Fruit fly (Drosophila melanogaster) whole organism, wandering third instar larva: ENCODE measurements around the gene CG42564.

Experiments used
- Abd-B ChIP-seq: fragments of >200 bp; optimal IDR thresholded peaks from 2 replicates; lab custom pipeline; 2017; ENCODE audit warnings: missing biosample characterization, missing genetic modification characterization
- CG32264 ChIP-seq: fragments of 200-800 bp; sonication (Bioruptor generic); optimal IDR thresholded peaks from 2 replicates; lab custom pipeline; 2016; ENCODE audit warnings: missing biosample characterization, missing genetic modification characterization
- CG9705 ChIP-seq: fragments of 200-800 bp; sonication (Bioruptor generic); optimal IDR thresholded peaks from 2 replicates; lab custom pipeline; 2018; ENCODE audit warnings: missing biosample characterization, mild to moderate bottlenecking, missing genetic modification characterization
- CrebA ChIP-seq: fragments of 200-800 bp; sonication (Bioruptor generic); optimal IDR thresholded peaks from 2 replicates; lab custom pipeline; 2016; ENCODE audit warnings: missing biosample characterization, mild to moderate bottlenecking, missing genetic modification characterization, borderline replicate concordance
- Dfd ChIP-seq: fragments of >200 bp; optimal IDR thresholded peaks from 2 replicates; lab custom pipeline; 2017; ENCODE audit warnings: missing biosample characterization, missing genetic modification characterization
- Dif ChIP-seq: fragments of 200-275, 200-300 bp; sonication (Bioruptor generic); optimal IDR thresholded peaks from 2 replicates; lab custom pipeline; 2018; ENCODE audit warnings: missing biosample characterization, missing genetic modification characterization; ENCODE audit not compliant: partially characterized antibody
- GATAd ChIP-seq: sonication (Bioruptor generic); optimal IDR thresholded peaks from 2 replicates; lab custom pipeline; 2016; ENCODE audit warnings: missing biosample characterization, missing genetic modification characterization
- HLH106 ChIP-seq: fragments of 200-800 bp; optimal IDR thresholded peaks from 3 replicates; lab custom pipeline; 2019; ENCODE audit warnings: missing biosample characterization, mild to moderate bottlenecking, missing genetic modification characterization, moderate library complexity
- Hnf4 ChIP-seq: fragments of 200-800 bp; sonication (Bioruptor generic); optimal IDR thresholded peaks from 2 replicates; lab custom pipeline; 2016; ENCODE audit warnings: missing biosample characterization, mild to moderate bottlenecking, missing genetic modification characterization
- Hr78 ChIP-seq: fragments of >200 bp; optimal IDR thresholded peaks from 2 replicates; lab custom pipeline; 2017; ENCODE audit warnings: missing biosample characterization, missing genetic modification characterization
- Hr83 ChIP-seq: fragments of 200-300 bp; sonication (Bioruptor generic); optimal IDR thresholded peaks from 2 replicates; lab custom pipeline; 2016; ENCODE audit warnings: missing biosample characterization, mild to moderate bottlenecking, missing genetic modification characterization, moderate library complexity; ENCODE audit not compliant: poor library complexity, severe bottlenecking
- Jra ChIP-seq: sonication (Bioruptor generic); optimal IDR thresholded peaks from 2 replicates; lab custom pipeline; 2016; ENCODE audit warnings: missing biosample characterization, missing genetic modification characterization
- Myc ChIP-seq: fragments of >200 bp; optimal IDR thresholded peaks from 2 replicates; lab custom pipeline; 2017
- N ChIP-seq: fragments of >200 bp; optimal IDR thresholded peaks from 2 replicates; lab custom pipeline; 2018; ENCODE audit warnings: missing biosample characterization, missing external identifiers, missing genetic modification characterization
- OdsH ChIP-seq: fragments of 200-800 bp; sonication (Bioruptor generic); optimal IDR thresholded peaks from 2 replicates; lab custom pipeline; 2016; ENCODE audit warnings: missing biosample characterization, mild to moderate bottlenecking, missing genetic modification characterization
- Sp1 ChIP-seq: fragments of 200-800 bp; sonication (Bioruptor generic); optimal IDR thresholded peaks from 3 replicates; lab custom pipeline; 2019; ENCODE audit warnings: missing biosample characterization, mild to moderate bottlenecking, missing genetic modification characterization, moderate library complexity
- brk ChIP-seq: fragments of 200-800 bp; sonication (Bioruptor generic); optimal IDR thresholded peaks from 2 replicates; lab custom pipeline; 2016; ENCODE audit warnings: missing biosample characterization, mild to moderate bottlenecking, missing genetic modification characterization
- dl ChIP-seq, 2 experiments: fragments of 175-275, 200-275 bp in 1 of 2; fragments of 200-275 bp in 1 of 2; sonication (Bioruptor generic); optimal IDR thresholded peaks; lab custom pipeline; 2018; ENCODE audit warnings: mild to moderate bottlenecking in 2 of 2, missing biosample characterization in 2 of 2, missing genetic modification characterization in 2 of 2, moderate library complexity in 2 of 2; ENCODE audit not compliant: partially characterized antibody in 2 of 2, insufficient read depth in 1 of 2
- dmrt93B ChIP-seq: fragments of 200-800 bp; sonication (Bioruptor generic); optimal IDR thresholded peaks from 2 replicates; lab custom pipeline; 2018; ENCODE audit warnings: missing biosample characterization, mild to moderate bottlenecking, missing genetic modification characterization
- dsf ChIP-seq: sonication (Bioruptor generic); optimal IDR thresholded peaks from 2 replicates; lab custom pipeline; 2016; ENCODE audit warnings: missing biosample characterization, missing genetic modification characterization, borderline replicate concordance
- ey ChIP-seq: fragments of 200-800 bp; sonication (Bioruptor generic); optimal IDR thresholded peaks from 2 replicates; lab custom pipeline; 2016; ENCODE audit warnings: missing biosample characterization, missing genetic modification characterization
- foxo ChIP-seq, 2 experiments: fragments of 200-800 bp; sonication (Bioruptor generic); optimal IDR thresholded peaks; 2 replicates in 1 of 2; 3 replicates in 1 of 2; lab custom pipeline; 2016 to 2017; ENCODE audit warnings: missing biosample characterization in 2 of 2, missing genetic modification characterization in 2 of 2
- fru ChIP-seq: fragments of 200-800 bp; sonication (Bioruptor generic); optimal IDR thresholded peaks from 3 replicates; lab custom pipeline; 2016; ENCODE audit warnings: missing biosample characterization, mild to moderate bottlenecking, missing genetic modification characterization
- h ChIP-seq: fragments of 200-800 bp; sonication (Bioruptor generic); optimal IDR thresholded peaks from 3 replicates; lab custom pipeline; 2016; ENCODE audit warnings: missing biosample characterization, mild to moderate bottlenecking, missing genetic modification characterization
- jim ChIP-seq: fragments of 175-275, 200-325 bp; sonication (Bioruptor generic); optimal IDR thresholded peaks from 2 replicates; lab custom pipeline; 2016; ENCODE audit warnings: missing biosample characterization, mild to moderate bottlenecking, missing genetic modification characterization
- lola ChIP-seq: fragments of >200 bp; optimal IDR thresholded peaks from 2 replicates; lab custom pipeline; 2017; ENCODE audit warnings: missing biosample characterization, missing genetic modification characterization
- pan ChIP-seq: fragments of >200 bp; optimal IDR thresholded peaks from 2 replicates; lab custom pipeline; 2017
- rgr ChIP-seq: fragments of 200-800 bp; sonication (Bioruptor generic); optimal IDR thresholded peaks from 3 replicates; lab custom pipeline; 2016; ENCODE audit warnings: missing biosample characterization, mild to moderate bottlenecking, missing genetic modification characterization
- sage ChIP-seq: fragments of 200-800 bp; sonication (Bioruptor generic); optimal IDR thresholded peaks from 2 replicates; lab custom pipeline; 2016; ENCODE audit warnings: missing biosample characterization, mild to moderate bottlenecking, missing genetic modification characterization
- sv ChIP-seq: fragments of 200-800 bp; sonication (Bioruptor generic); optimal IDR thresholded peaks from 3 replicates; lab custom pipeline; 2016; ENCODE audit warnings: missing biosample characterization, missing genetic modification characterization
- tai ChIP-seq: sonication (Bioruptor generic); optimal IDR thresholded peaks from 2 replicates; lab custom pipeline; 2016; ENCODE audit warnings: missing biosample characterization, missing genetic modification characterization
- usp ChIP-seq: fragments of >200 bp; optimal IDR thresholded peaks from 2 replicates; lab custom pipeline; 2017; ENCODE audit warnings: missing biosample characterization, missing genetic modification characterization
- woc ChIP-seq: sonication (Bioruptor generic); optimal IDR thresholded peaks from 2 replicates; lab custom pipeline; 2016; ENCODE audit warnings: missing biosample characterization, mild to moderate bottlenecking, missing genetic modification characterization

Gene CG42564

DNA sequence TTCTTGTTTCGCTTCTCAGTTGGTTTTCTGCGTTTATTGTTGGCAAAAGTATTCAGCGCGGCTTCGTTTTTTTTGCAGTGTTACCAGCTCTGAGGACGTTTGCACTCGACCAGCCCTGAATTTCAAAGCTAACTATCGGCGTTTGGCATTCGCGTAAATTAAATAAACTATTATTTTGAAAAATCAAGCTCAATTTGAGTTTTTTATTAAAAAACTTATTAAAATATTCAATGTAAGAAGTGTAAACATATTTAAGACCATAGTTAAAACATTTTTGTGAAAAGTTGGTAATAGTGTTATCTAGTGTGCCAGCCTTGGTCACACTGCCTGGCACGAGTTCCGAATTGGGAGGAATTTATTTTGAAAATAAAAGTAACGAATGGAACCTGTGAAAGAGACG lies 28.5 kb upstream of the CG42564 start, which contains the start of the genes SmD2 and CG18048:
TSS of gene SmD2 (minus strand) at position 98 of the 400 bp plus-strand sequence.
TSS of gene CG18048 (plus strand) at position 298 of the 400 bp plus-strand sequence.
- peak; percentile 11 for TF ChIP-seq woc (GFP tag; lab: Kevin White, UChicago)
- peak; percentile 20 for TF ChIP-seq h
- TF ChIP-seq Sp1 (GFP tag; lab: Kevin White, UChicago), result peak; percentile 4
- TF ChIP-seq sv (GFP tag; lab: Kevin White, UChicago), result no peak
- TF ChIP-seq HLH106 (tag; lab: Kevin White, UChicago), result peak; percentile 7

DNA sequence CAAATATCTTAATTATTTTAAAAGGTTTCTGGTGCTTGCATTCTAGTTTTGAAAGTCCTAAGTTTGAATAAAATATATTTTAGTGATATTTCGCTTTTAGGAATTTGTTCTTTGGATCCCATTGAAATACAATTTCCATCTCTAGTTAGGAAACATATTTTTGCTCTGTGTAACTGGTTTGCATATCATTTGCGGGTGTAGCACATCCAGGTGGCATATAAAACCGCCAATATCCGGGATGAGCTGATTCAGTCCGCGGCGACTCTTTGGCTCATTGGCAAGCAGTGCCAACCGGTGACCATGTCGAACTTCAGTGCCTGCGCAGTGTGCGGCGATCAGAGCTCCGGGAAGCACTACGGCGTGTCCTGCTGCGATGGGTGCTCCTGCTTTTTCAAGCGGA lies 25.3 kb upstream of the CG42564 start, which contains the start of gene Hr83:
TSS of gene Hr83 (plus strand) at position 301 of the 400 bp plus-strand sequence.
- TF ChIP-seq OdsH (GFP tag; lab: Kevin White, UChicago) (no peak), tai (GFP tag; lab: Kevin White, UChicago) (no peak), HLH106 (tag; lab: Kevin White, UChicago) (no peak), ey (GFP tag; lab: Kevin White, UChicago) (no peak), Abd-B (GFP tag; lab: Kevin White, UChicago) (no peak), Sp1 (GFP tag; lab: Kevin White, UChicago) (no peak), jim (GFP tag; lab: Kevin White, UChicago) (no peak), fru (no peak), N (GFP tag; lab: Kevin White, UChicago) (no peak), Jra (no peak), Hr83 (GFP tag; lab: Kevin White, UChicago) (no peak), pan (lab: Kevin White, UChicago) (no peak), foxo (GFP tag; optimal IDR thresholded peaks at IDR 0.05; lab: Kevin White, UChicago) (no peak), CG9705 (GFP tag; lab: Kevin White, UChicago) (no peak), Dif (no peak), Hr78 (no peak), woc (GFP tag; lab: Kevin White, UChicago) (no peak), Myc (lab: Kevin White, UChicago) (no peak), usp (GFP tag; lab: Kevin White, UChicago) (no peak), GATAd (no peak)
- TF ChIP-seq, all 38 proteins: peak for 0

DNA sequence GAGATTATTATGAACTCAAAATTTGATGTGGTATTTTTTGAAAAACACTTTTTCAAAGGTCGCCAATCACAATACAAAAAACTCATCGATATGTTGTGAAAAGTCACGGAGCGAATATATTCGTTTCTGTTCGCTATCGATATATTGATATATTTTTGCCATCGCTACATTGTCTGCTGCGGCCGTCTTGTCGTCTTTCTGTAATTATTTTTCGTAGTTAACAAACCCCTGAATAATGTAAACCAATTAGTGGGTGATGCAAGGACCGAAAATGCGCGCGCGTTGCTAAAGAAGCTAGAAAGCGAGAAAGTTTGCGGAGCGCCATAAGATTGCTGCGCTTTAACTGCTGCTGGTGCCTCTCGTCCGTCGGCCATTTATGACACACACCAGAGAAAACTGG lies 23.5 kb upstream of the CG42564 start, which contains the start of gene Pak:
TSS of gene Pak (plus strand) at position 142 of the 400 bp plus-strand sequence.
- TF ChIP-seq usp (GFP tag; lab: Kevin White, UChicago), result no peak
- TF ChIP-seq CrebA, result no peak
- TF ChIP-seq h, result no peak
- TF ChIP-seq GATAd, result peak; percentile 15
- TF ChIP-seq woc (GFP tag; lab: Kevin White, UChicago), result peak; percentile 42
- TF ChIP-seq Hnf4, result peak; percentile 29
- TF ChIP-seq Hr78, result no peak
- no peak for TF ChIP-seq brk (GFP tag; lab: Kevin White, UChicago)
- TF ChIP-seq foxo (GFP tag; optimal IDR thresholded peaks at IDR 0.05; lab: Kevin White, UChicago), result no peak
- TF ChIP-seq OdsH (GFP tag; lab: Kevin White, UChicago), result no peak
- TF ChIP-seq dl (GFP tag; optimal IDR thresholded peaks at IDR 0.05; lab: Kevin White, UChicago; ENCODE audit: insufficient read depth in 1 of 2, partially characterized antibody in 2 of 2), result no peak
- TF ChIP-seq Dfd (GFP tag; lab: Kevin White, UChicago), result no peak
- TF ChIP-seq N (GFP tag; lab: Kevin White, UChicago), result no peak
- TF ChIP-seq rgr (GFP tag; lab: Kevin White, UChicago), result no peak
- TF ChIP-seq Hr83 (GFP tag; lab: Kevin White, UChicago), result peak; percentile 91
- no peak for TF ChIP-seq fru

DNA sequence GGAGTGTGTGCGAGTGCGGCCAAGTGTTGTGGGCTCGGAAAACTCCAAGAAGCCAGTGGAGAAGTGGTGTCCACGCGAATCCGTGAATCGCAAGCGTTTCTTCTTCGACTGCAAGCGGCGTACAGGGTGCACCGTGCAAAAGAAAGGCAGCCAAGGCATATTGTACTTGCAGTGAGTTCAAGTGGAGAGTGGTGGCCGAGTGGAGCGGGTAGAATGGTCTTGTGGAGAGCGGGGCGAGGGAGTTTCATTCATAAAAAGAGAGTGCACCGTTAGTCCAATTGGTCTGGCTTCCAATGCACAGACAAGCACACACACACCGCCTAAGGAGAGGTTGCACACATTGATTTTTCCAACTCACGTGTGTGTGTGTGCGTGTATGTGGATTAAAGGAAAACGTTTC lies 23.1 kb upstream of the CG42564 start:
- TF ChIP-seq ey (GFP tag; lab: Kevin White, UChicago) (no peak), usp (GFP tag; lab: Kevin White, UChicago) (no peak), h (no peak), sv (GFP tag; lab: Kevin White, UChicago) (no peak), foxo (GFP tag; optimal IDR thresholded peaks at IDR 0.05; lab: Kevin White, UChicago) (no peak), dsf (no peak), Hnf4 (no peak), dmrt93B (GFP tag; lab: Kevin White, UChicago) (no peak), tai (GFP tag; lab: Kevin White, UChicago) (no peak), Jra (no peak), sage (GFP tag; lab: Kevin White, UChicago) (no peak), GATAd (no peak), rgr (GFP tag; lab: Kevin White, UChicago) (no peak), pan (lab: Kevin White, UChicago) (no peak), OdsH (GFP tag; lab: Kevin White, UChicago) (no peak), lola (GFP tag; lab: Kevin White, UChicago) (no peak), Dfd (GFP tag; lab: Kevin White, UChicago) (no peak), CG32264 (GFP tag; lab: Kevin White, UChicago) (no peak), Dif (no peak), HLH106 (tag; lab: Kevin White, UChicago) (no peak)
